Worm (Caenorhabditis elegans): ENCODE results near the gene C14A6.5.

- TF ChIP-seq fkh-10 (GFP tag; optimal IDR thresholded peaks at IDR 0.05) (no peak), elt-1 (tag; optimal IDR thresholded peaks at IDR 0.05) (no peak), egl-27 (tag; optimal IDR thresholded peaks at IDR 0.05) (no peak), zag-1 (tag; optimal IDR thresholded peaks at IDR 0.05) (no peak), snpc-4 (tag; optimal IDR thresholded peaks at IDR 0.05) (no peak), aly-2 (tag; optimal IDR thresholded peaks at IDR 0.05) (no peak), nhr-237 (tag; optimal IDR thresholded peaks at IDR 0.05) (no peak), ceh-28 (tag; optimal IDR thresholded peaks at IDR 0.05) (no peak), fos-1 (tag; optimal IDR thresholded peaks at IDR 0.05) (no peak), nhr-28 (tag; optimal IDR thresholded peaks at IDR 0.05) (no peak)
These were observed 18.6 kb downstream of the C14A6.5 start, which contains the start of gene C14A6.3 for ce11 chrV:18146077-18146476.
